Worm (Caenorhabditis elegans) whole organism, L3 larva: ENCODE measurements around the gene fbxa-167.
A peak's percentile ranks its signal among the peaks of the same experiment; 100 is the strongest.

Source experiments
- ZK546.5 ChIP-seq: sonication (generic microtip); optimal IDR thresholded peaks from 2 replicates; lab custom pipeline; 2017; ENCODE audit warnings: missing biosample characterization, missing genetic modification characterization
- aly-2 ChIP-seq: fragments of 150-350 bp; optimal IDR thresholded peaks from 2 replicates; lab custom pipeline; 2014; ENCODE audit warnings: missing biosample characterization, missing genetic modification characterization
- ceh-82 ChIP-seq: fragments of 150-350 bp; optimal IDR thresholded peaks from 2 replicates; lab custom pipeline; 2014; ENCODE audit warnings: missing biosample characterization, missing genetic modification characterization
- egl-27 ChIP-seq: sonication (generic microtip); optimal IDR thresholded peaks from 4 replicates; lab custom pipeline; 2017; ENCODE audit warnings: missing biosample characterization, missing genetic modification reagents, missing genetic modification characterization
- elt-2 ChIP-seq: sonication (generic microtip); optimal IDR thresholded peaks from 2 replicates; lab custom pipeline; 2016; ENCODE audit warnings: missing genetic modification reagents, mild to moderate bottlenecking, missing genetic modification characterization, missing compliant biosample characterization
- eor-1 ChIP-seq, 2 experiments: fragments of 150-350 bp; optimal IDR thresholded peaks; 2 replicates each; lab custom pipeline; 2014 to 2018; ENCODE audit warnings: missing biosample characterization in 2 of 2, missing genetic modification characterization in 2 of 2
- fkh-10 ChIP-seq: sonication (generic microtip); optimal IDR thresholded peaks from 2 replicates; lab custom pipeline; 2017; ENCODE audit warnings: missing biosample characterization, missing genetic modification reagents, missing genetic modification characterization
- fos-1 ChIP-seq: fragments of 150-350 bp; optimal IDR thresholded peaks from 2 replicates; lab custom pipeline; 2014; ENCODE audit warnings: missing biosample characterization, missing genetic modification characterization
- hmg-11 ChIP-seq: sonication (generic microtip); optimal IDR thresholded peaks from 2 replicates; lab custom pipeline; 2016; ENCODE audit warnings: missing genetic modification characterization, missing compliant biosample characterization
- jun-1 ChIP-seq: fragments of 150-350 bp; optimal IDR thresholded peaks from 2 replicates; lab custom pipeline; 2014; ENCODE audit warnings: missing biosample characterization, missing genetic modification reagents, missing genetic modification characterization
- lin-15B ChIP-seq: fragments of 150-350 bp; optimal IDR thresholded peaks from 2 replicates; lab custom pipeline; 2014; ENCODE audit warnings: missing biosample characterization, missing genetic modification characterization
- mdl-1 ChIP-seq: fragments of 150-350 bp; optimal IDR thresholded peaks from 2 replicates; lab custom pipeline; 2014; ENCODE audit warnings: missing biosample characterization, missing genetic modification characterization
- mml-1 ChIP-seq: fragments of 150-350 bp; sonication (generic microtip); optimal IDR thresholded peaks from 3 replicates; lab custom pipeline; 2014; ENCODE audit warnings: missing biosample characterization, missing genetic modification characterization
- nfya-1 ChIP-seq: sonication (generic microtip); optimal IDR thresholded peaks from 2 replicates; lab custom pipeline; 2017; ENCODE audit warnings: missing genetic modification characterization, mild to moderate bottlenecking, missing compliant biosample characterization, antibody characterized with exemption, moderate library complexity; ENCODE audit not compliant: insufficient read depth
- nhr-23 ChIP-seq: fragments of 150-350 bp; optimal IDR thresholded peaks from 2 replicates; lab custom pipeline; 2014; ENCODE audit warnings: missing biosample characterization, missing genetic modification reagents, missing genetic modification characterization
- nhr-25 ChIP-seq: sonication (generic microtip); optimal IDR thresholded peaks from 2 replicates; lab custom pipeline; 2017; ENCODE audit warnings: missing biosample characterization, missing genetic modification characterization
- nhr-28 ChIP-seq: fragments of 150-350 bp; optimal IDR thresholded peaks from 2 replicates; lab custom pipeline; 2014; ENCODE audit warnings: missing biosample characterization, missing genetic modification characterization
- nhr-43 ChIP-seq: sonication (generic microtip); optimal IDR thresholded peaks from 2 replicates; lab custom pipeline; 2016; ENCODE audit warnings: mild to moderate bottlenecking, missing genetic modification characterization, missing compliant biosample characterization; ENCODE audit not compliant: poor library complexity, severe bottlenecking
- nhr-67 ChIP-seq: fragments of 150-350 bp; optimal IDR thresholded peaks from 2 replicates; lab custom pipeline; 2014; ENCODE audit warnings: missing biosample characterization, missing genetic modification characterization
- sea-2 ChIP-seq: fragments of 150-350 bp; sonication (generic microtip); optimal IDR thresholded peaks from 4 replicates; lab custom pipeline; 2014; ENCODE audit warnings: missing biosample characterization, missing genetic modification reagents, missing genetic modification characterization
- skn-1 ChIP-seq: fragments of 150-350 bp; optimal IDR thresholded peaks from 2 replicates; lab custom pipeline; 2014; ENCODE audit warnings: missing biosample characterization, missing genetic modification characterization
- snpc-4 ChIP-seq: fragments of 150-350 bp; optimal IDR thresholded peaks from 2 replicates; lab custom pipeline; 2014; ENCODE audit warnings: missing biosample characterization, missing genetic modification characterization
- unc-39 ChIP-seq: sonication (generic microtip); optimal IDR thresholded peaks from 4 replicates; lab custom pipeline; 2017; ENCODE audit warnings: missing biosample characterization, missing genetic modification characterization
- ztf-4 ChIP-seq: fragments of 150-350 bp; optimal IDR thresholded peaks from 2 replicates; lab custom pipeline; 2014; ENCODE audit warnings: missing biosample characterization, missing genetic modification characterization

fbxa-167 gene

DNA sequence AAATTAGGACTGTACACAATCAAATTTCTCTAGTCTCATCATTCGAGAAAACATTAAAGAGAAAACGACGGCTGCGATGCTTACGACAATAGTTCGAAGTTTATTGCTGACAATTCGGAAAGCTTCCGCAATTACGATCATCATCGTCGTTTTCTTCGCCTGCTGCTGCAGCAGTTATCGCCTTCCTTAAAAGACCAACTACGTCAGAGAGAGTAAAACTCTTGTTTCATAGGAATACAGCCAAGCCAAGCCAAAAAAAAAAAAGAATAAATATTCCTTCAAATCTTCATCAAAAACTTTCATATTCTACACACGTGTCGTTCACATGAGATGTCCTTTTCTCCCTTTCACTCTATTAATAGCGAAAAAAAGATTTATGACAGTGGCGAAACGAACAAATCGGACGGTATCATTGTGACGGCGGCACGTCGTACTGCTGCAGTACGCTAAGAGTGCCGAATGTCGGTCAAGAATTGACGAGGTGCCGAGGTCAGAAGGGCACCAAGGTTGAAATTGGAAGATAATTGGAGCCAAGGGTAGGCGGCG, 38.6 kb downstream of the fbxa-167 start (continued):
- no peak for TF ChIP-seq fkh-10 (GFP tag; lab: Kevin White, UChicago)
- no peak for TF ChIP-seq skn-1 (tag; lab: Kevin White, UChicago)
- no peak for TF ChIP-seq nhr-28 (tag; lab: Kevin White, UChicago)
- TF ChIP-seq ztf-4 (tag; lab: Kevin White, UChicago) = no peak
- TF ChIP-seq lin-15B (tag; lab: Kevin White, UChicago) = no peak
- TF ChIP-seq mml-1 (tag; lab: Kevin White, UChicago) = no peak
- TF ChIP-seq fos-1 (tag; lab: Kevin White, UChicago) = no peak
- TF ChIP-seq elt-2 = no peak
- no peak for TF ChIP-seq hmg-11 (tag; lab: Kevin White, UChicago)
- TF ChIP-seq nhr-67 (tag; lab: Kevin White, UChicago) = no peak
- TF ChIP-seq ceh-82 (tag; lab: Kevin White, UChicago) = no peak
- TF ChIP-seq unc-39 (tag; lab: Kevin White, UChicago) = no peak
- no peak for TF ChIP-seq nfya-1 (tag; lab: Kevin White, UChicago)
- no peak for TF ChIP-seq jun-1 (tag; lab: Kevin White, UChicago)

DNA sequence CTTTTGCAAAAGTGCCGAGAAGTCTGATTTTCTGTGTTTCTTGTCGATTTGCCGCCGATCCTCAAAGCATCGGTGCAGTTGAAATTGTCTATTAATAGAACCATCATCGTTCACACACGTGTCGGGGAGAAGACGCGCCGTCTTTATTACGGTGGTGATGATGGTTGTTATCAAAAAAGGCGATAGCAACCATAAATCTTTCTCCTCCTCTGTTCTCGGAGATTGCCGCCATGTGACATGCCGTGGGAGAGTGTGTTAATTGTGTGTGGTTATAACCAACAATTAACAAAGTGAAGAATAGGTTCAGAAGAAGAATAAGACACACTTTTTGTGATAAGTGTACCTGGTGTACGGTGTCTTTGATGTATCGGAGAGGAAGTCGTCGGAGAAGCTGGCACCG, 39.8 kb downstream of the fbxa-167 start:
- TF ChIP-seq nhr-23 (peak; percentile 80), mdl-1 (peak; percentile 63), sea-2 (GFP tag; lab: Kevin White, UChicago) (no peak), nhr-25 (peak; percentile 86), jun-1 (tag; lab: Kevin White, UChicago) (peak; percentile 3), nhr-43 (tag; lab: Kevin White, UChicago) (peak; percentile 94), elt-2 (peak; percentile 2), ztf-4 (tag; lab: Kevin White, UChicago) (no peak)

DNA sequence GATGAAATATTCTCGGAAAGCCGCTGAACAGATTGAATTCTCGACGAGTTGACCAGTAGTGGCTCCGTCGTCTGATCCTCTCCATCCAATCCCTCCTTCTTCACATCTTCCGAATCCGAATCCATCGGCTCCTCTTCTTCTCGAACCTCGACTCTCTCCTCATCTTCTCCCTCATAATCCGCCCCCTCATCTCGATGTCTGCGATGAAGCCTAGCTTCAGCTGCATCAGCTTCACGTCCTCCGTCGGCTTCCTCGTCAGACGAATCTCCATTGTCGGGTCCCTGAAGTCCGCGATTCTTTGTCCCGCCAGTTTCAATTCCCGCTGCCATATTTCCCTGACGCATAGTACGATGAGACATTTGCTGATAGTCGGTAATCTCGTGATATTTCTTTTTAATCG, 44.3 kb downstream of the fbxa-167 start:
- TF ChIP-seq eor-1 (tag; optimal IDR thresholded peaks at IDR 0.05; lab: Kevin White, UChicago) (no peak), aly-2 (tag; lab: Kevin White, UChicago) (no peak), hmg-11 (tag; lab: Kevin White, UChicago) (no peak), egl-27 (tag; lab: Kevin White, UChicago) (no peak), ZK546.5 (tag; lab: Kevin White, UChicago) (no peak), snpc-4 (tag; lab: Kevin White, UChicago) (no peak)
